Fruit fly (Drosophila melanogaster) whole organism, embryonic: ENCODE measurements around the gene CG2187.

Experiments
- BEAF-32 ChIP-seq: fragments of 200-800 bp; sonication (Bioruptor generic); optimal IDR thresholded peaks from 3 replicates; lab custom pipeline; 2017; ENCODE audit warnings: missing biosample characterization, missing genetic modification characterization, mild to moderate bottlenecking, moderate library complexity, missing genetic modification reagents
- Bteb2 ChIP-seq: fragments of 200-800 bp; sonication (Bioruptor generic); optimal IDR thresholded peaks from 2 replicates; lab custom pipeline; 2016; ENCODE audit warnings: missing biosample characterization, missing genetic modification characterization
- C15 ChIP-seq: fragments of 200-800 bp; sonication (Bioruptor generic); IDR thresholded peaks from 3 replicates; pipeline ENCODE4 v1.3.6; 2022; ENCODE audit warnings: missing biosample characterization, missing genetic modification characterization
- CG10274 ChIP-seq: fragments of 200-800 bp; sonication (Bioruptor generic); optimal IDR thresholded peaks from 3 replicates; lab custom pipeline; 2017; ENCODE audit warnings: missing biosample characterization, mild to moderate bottlenecking, missing genetic modification characterization
- CG14050 ChIP-seq: fragments of 200-800 bp; sonication (Bioruptor generic); IDR thresholded peaks from 3 replicates; pipeline ENCODE4 v1.3.6; 2022; ENCODE audit warnings: missing biosample characterization, missing genetic modification characterization
- CG1529 ChIP-seq: fragments of 200-800 bp; sonication (Bioruptor generic); optimal IDR thresholded peaks from 3 replicates; lab custom pipeline; 2018; ENCODE audit warnings: missing biosample characterization, missing genetic modification characterization
- CG15514 ChIP-seq: fragments of 200-800 bp; sonication (Bioruptor generic); optimal IDR thresholded peaks from 3 replicates; lab custom pipeline; 2017; ENCODE audit warnings: missing biosample characterization, missing genetic modification characterization, mild to moderate bottlenecking, moderate library complexity, missing genetic modification reagents
- CG1603 ChIP-seq: fragments of 200-800 bp; sonication (Bioruptor generic); optimal IDR thresholded peaks from 2 replicates; lab custom pipeline; 2019; ENCODE audit warnings: missing biosample characterization, mild to moderate bottlenecking, missing genetic modification characterization, moderate library complexity
- CG17802 ChIP-seq: fragments of 200-800 bp; sonication (Bioruptor generic); optimal IDR thresholded peaks from 2 replicates; lab custom pipeline; 2018; ENCODE audit warnings: missing biosample characterization, mild to moderate bottlenecking, missing genetic modification characterization, moderate library complexity
- CG1792 ChIP-seq: fragments of 200-800 bp; sonication (Bioruptor generic); optimal IDR thresholded peaks from 2 replicates; lab custom pipeline; 2016; ENCODE audit warnings: missing biosample characterization, missing genetic modification characterization
- CG30020 ChIP-seq: fragments of 200-800 bp; optimal IDR thresholded peaks from 2 replicates; lab custom pipeline; 2019; ENCODE audit warnings: missing biosample characterization, mild to moderate bottlenecking, missing genetic modification characterization, moderate library complexity
- CG32772 ChIP-seq: fragments of 200-800 bp; sonication (Bioruptor generic); IDR thresholded peaks from 2 replicates; pipeline ENCODE4 v1.3.6; 2022; ENCODE audit warnings: missing biosample characterization, missing genetic modification characterization
- CG34224 ChIP-seq: fragments of 200-800 bp; sonication (Bioruptor generic); IDR thresholded peaks from 3 replicates; pipeline ENCODE4 v1.3.6; 2022; ENCODE audit warnings: missing biosample characterization, missing genetic modification characterization; ENCODE audit not compliant: partially characterized antibody
- CG34376 ChIP-seq: fragments of 200-800 bp; sonication (Bioruptor generic); optimal IDR thresholded peaks from 2 replicates; lab custom pipeline; 2018; ENCODE audit warnings: missing biosample characterization, mild to moderate bottlenecking, missing genetic modification characterization
- CG5180 ChIP-seq: fragments of 200-800 bp; sonication (Bioruptor generic); optimal IDR thresholded peaks from 3 replicates; lab custom pipeline; 2017; ENCODE audit warnings: missing biosample characterization, missing genetic modification characterization, mild to moderate bottlenecking, moderate library complexity, missing genetic modification reagents
- CG6254 ChIP-seq: fragments of 200-800 bp; sonication (Bioruptor generic); optimal IDR thresholded peaks from 3 replicates; lab custom pipeline; 2017; ENCODE audit warnings: mild to moderate bottlenecking, missing biosample characterization, missing genetic modification reagents, missing genetic modification characterization
- CG6765 ChIP-seq: fragments of 200-800 bp; sonication (Bioruptor generic); optimal IDR thresholded peaks from 3 replicates; lab custom pipeline; 2017; ENCODE audit warnings: missing biosample characterization, mild to moderate bottlenecking, missing genetic modification characterization
- CG7963 ChIP-seq: fragments of 200-800 bp; sonication (Bioruptor generic); IDR thresholded peaks from 3 replicates; pipeline ENCODE4 v1.3.6; 2022; ENCODE audit warnings: missing biosample characterization, missing genetic modification characterization; ENCODE audit not compliant: partially characterized antibody
- CG8388 ChIP-seq: fragments of 200-800 bp; sonication (Bioruptor generic); optimal IDR thresholded peaks from 2 replicates; lab custom pipeline; 2019; ENCODE audit warnings: missing biosample characterization, mild to moderate bottlenecking, missing genetic modification characterization, moderate library complexity
- CG8478 ChIP-seq: fragments of >200 bp; optimal IDR thresholded peaks from 2 replicates; lab custom pipeline; 2018
- CG9797 ChIP-seq: fragments of 200-800 bp; sonication (Bioruptor generic); optimal IDR thresholded peaks from 3 replicates; lab custom pipeline; 2018; ENCODE audit warnings: missing biosample characterization, mild to moderate bottlenecking, missing genetic modification characterization
- CG9876 ChIP-seq: fragments of 200-800 bp; sonication (Bioruptor generic); optimal IDR thresholded peaks from 2 replicates; lab custom pipeline; 2016; ENCODE audit warnings: missing biosample characterization, missing genetic modification characterization
- Chrac-16 ChIP-seq: fragments of 200-800 bp; sonication (Bioruptor generic); optimal IDR thresholded peaks from 3 replicates; lab custom pipeline; 2016; ENCODE audit warnings: missing biosample characterization, missing genetic modification characterization
- Ets97D ChIP-seq: fragments of 200-800 bp; sonication (Bioruptor generic); optimal IDR thresholded peaks from 3 replicates; lab custom pipeline; 2016; ENCODE audit warnings: missing biosample characterization, missing genetic modification characterization
- Hr39 ChIP-seq: fragments of >200 bp; optimal IDR thresholded peaks from 2 replicates; lab custom pipeline; 2017
- MBD-R2 ChIP-seq: fragments of 200-800 bp; sonication (Bioruptor generic); IDR thresholded peaks from 2 replicates; pipeline ENCODE4 v1.3.6; 2022; ENCODE audit warnings: missing biosample characterization, missing genetic modification characterization
- Nf-YC ChIP-seq: fragments of 200-800 bp; optimal IDR thresholded peaks from 3 replicates; lab custom pipeline; 2019; ENCODE audit warnings: missing biosample characterization, mild to moderate bottlenecking, missing genetic modification characterization, moderate library complexity
- Opbp ChIP-seq: fragments of 200-800 bp; sonication (Bioruptor generic); IDR thresholded peaks from 3 replicates; pipeline ENCODE4 v1.3.6; 2022; ENCODE audit warnings: missing biosample characterization, missing genetic modification characterization; ENCODE audit not compliant: partially characterized antibody
- abd-A ChIP-seq: fragments of 200-800 bp; sonication (Bioruptor generic); optimal IDR thresholded peaks from 3 replicates; lab custom pipeline; 2019; ENCODE audit warnings: missing biosample characterization, mild to moderate bottlenecking, missing genetic modification characterization, moderate library complexity
- ac ChIP-seq: fragments of 200-800 bp; sonication (Bioruptor generic); optimal IDR thresholded peaks from 3 replicates; lab custom pipeline; 2017; ENCODE audit warnings: missing biosample characterization, mild to moderate bottlenecking, missing genetic modification characterization
- ase ChIP-seq: fragments of 200-800 bp; sonication (Bioruptor generic); IDR thresholded peaks from 3 replicates; pipeline ENCODE4 v1.3.6; 2022; ENCODE audit warnings: missing biosample characterization, missing genetic modification characterization
- bbx ChIP-seq: fragments of 200-800 bp; sonication (Bioruptor generic); IDR thresholded peaks from 2 replicates; pipeline ENCODE4 v1.3.6; 2022; ENCODE audit warnings: missing biosample characterization, missing genetic modification characterization; ENCODE audit not compliant: partially characterized antibody
- chn ChIP-seq: fragments of 200-800 bp; sonication (Bioruptor generic); optimal IDR thresholded peaks from 2 replicates; lab custom pipeline; 2016; ENCODE audit warnings: missing biosample characterization, missing genetic modification characterization
- da ChIP-seq: fragments of 200-800 bp; sonication (Bioruptor generic); optimal IDR thresholded peaks from 2 replicates; lab custom pipeline; 2016; ENCODE audit warnings: missing biosample characterization, missing genetic modification characterization
- dmrt99B ChIP-seq: fragments of 200-800 bp; sonication (Bioruptor generic); optimal IDR thresholded peaks from 2 replicates; lab custom pipeline; 2018; ENCODE audit warnings: missing biosample characterization, mild to moderate bottlenecking, missing genetic modification characterization, moderate library complexity
- ems ChIP-seq: fragments of 200-800 bp; sonication (Bioruptor generic); optimal IDR thresholded peaks from 3 replicates; lab custom pipeline; 2016; ENCODE audit warnings: missing biosample characterization, missing genetic modification characterization
- ewg ChIP-seq: fragments of 200-800 bp; sonication (Bioruptor generic); optimal IDR thresholded peaks from 3 replicates; lab custom pipeline; 2017; ENCODE audit warnings: mild to moderate bottlenecking, missing biosample characterization, missing genetic modification reagents, missing genetic modification characterization
- fd64A ChIP-seq: fragments of 200-800 bp; sonication (Bioruptor generic); optimal IDR thresholded peaks from 3 replicates; lab custom pipeline; 2018; ENCODE audit warnings: missing biosample characterization, mild to moderate bottlenecking, missing genetic modification characterization
- grn ChIP-seq: fragments of 200-800 bp; sonication (Bioruptor generic); optimal IDR thresholded peaks from 3 replicates; lab custom pipeline; 2017; ENCODE audit warnings: missing biosample characterization, missing genetic modification characterization
- her ChIP-seq: fragments of 200-800 bp; sonication (Bioruptor generic); optimal IDR thresholded peaks from 2 replicates; lab custom pipeline; 2016; ENCODE audit warnings: missing biosample characterization, missing genetic modification characterization
- lilli ChIP-seq: fragments of 200-800 bp; sonication (Bioruptor generic); optimal IDR thresholded peaks from 3 replicates; lab custom pipeline; 2016; ENCODE audit warnings: missing biosample characterization, missing genetic modification characterization
- luna ChIP-seq: fragments of 200-800 bp; sonication (Bioruptor generic); optimal IDR thresholded peaks from 2 replicates; lab custom pipeline; 2016; ENCODE audit warnings: missing biosample characterization, missing genetic modification characterization
- maf-S ChIP-seq: fragments of 200-800 bp; sonication (Bioruptor generic); optimal IDR thresholded peaks from 2 replicates; lab custom pipeline; 2016; ENCODE audit warnings: missing biosample characterization, missing genetic modification characterization
- phol ChIP-seq: fragments of 200-800 bp; sonication (Bioruptor generic); optimal IDR thresholded peaks from 3 replicates; lab custom pipeline; 2018; ENCODE audit warnings: missing biosample characterization, mild to moderate bottlenecking, missing genetic modification characterization, moderate library complexity
- pros ChIP-seq: fragments of 200-800 bp; sonication (Bioruptor generic); optimal IDR thresholded peaks from 3 replicates; lab custom pipeline; 2019; ENCODE audit warnings: missing biosample characterization, mild to moderate bottlenecking, missing genetic modification characterization, moderate library complexity
- rib ChIP-seq: fragments of 200-800 bp; sonication (Bioruptor generic); IDR thresholded peaks from 2 replicates; pipeline ENCODE4 v1.3.6; 2022; ENCODE audit warnings: missing biosample characterization, missing genetic modification characterization
- scrt ChIP-seq: fragments of 200-800 bp; sonication (Bioruptor generic); optimal IDR thresholded peaks from 2 replicates; lab custom pipeline; 2018; ENCODE audit warnings: missing biosample characterization, mild to moderate bottlenecking, missing genetic modification characterization, moderate library complexity
- sisA ChIP-seq: fragments of 200-800 bp; sonication (Bioruptor generic); IDR thresholded peaks from 2 replicates; pipeline ENCODE4 v1.3.6; 2022; ENCODE audit warnings: missing biosample characterization, missing genetic modification characterization
- sob ChIP-seq: fragments of 200-800 bp; sonication (Bioruptor generic); IDR thresholded peaks from 2 replicates; pipeline ENCODE4 v1.3.6; 2022; ENCODE audit warnings: missing biosample characterization, missing genetic modification characterization
- sqz ChIP-seq: fragments of 200-800 bp; sonication (Bioruptor generic); optimal IDR thresholded peaks from 3 replicates; lab custom pipeline; 2018; ENCODE audit warnings: missing biosample characterization, mild to moderate bottlenecking, missing genetic modification characterization
- tx ChIP-seq: fragments of 200-800 bp; sonication (Bioruptor generic); optimal IDR thresholded peaks from 2 replicates; lab custom pipeline; 2016; ENCODE audit warnings: missing biosample characterization, missing genetic modification characterization

CG2187 gene

dm6 chr3R:31794457-31794856 lies 36.0 kb upstream of the CG2187 start (continued):
- peak; percentile 81 for TF ChIP-seq CG15514 (GFP tag; lab: Kevin White, UChicago)
- peak; percentile 76 for TF ChIP-seq CG1603 (tag; lab: Kevin White, UChicago)
- peak; percentile 37 for TF ChIP-seq bbx (GFP tag; lab: Robert Waterston, UW)
- TF ChIP-seq CG30020 (tag; lab: Kevin White, UChicago), result peak; percentile 54
- 0 out of 3 replicates have a peak, but pooled peaks have one; percentile 13 for TF ChIP-seq Opbp
- TF ChIP-seq abd-A (tag; lab: Kevin White, UChicago), result no peak
- peak; percentile 24 for TF ChIP-seq ewg
- no peak for TF ChIP-seq CG10274 (GFP tag; lab: Kevin White, UChicago)
- TF ChIP-seq CG8478, result peak; percentile 76
- TF ChIP-seq CG32772 (GFP tag; lab: Robert Waterston, UW), result no peak
- TF ChIP-seq CG8388 (GFP tag; lab: Kevin White, UChicago), result no peak
- TF ChIP-seq phol (tag; lab: Kevin White, UChicago), result peak; percentile 9
- no peak; the same call in 1 of the 2 replicates for TF ChIP-seq sob (GFP tag; lab: Robert Waterston, UW)
- TF ChIP-seq Ets97D (GFP tag; lab: Kevin White, UChicago), result peak; percentile 59
- TF ChIP-seq sisA, result no peak
- TF ChIP-seq luna (GFP tag; lab: Kevin White, UChicago), result no peak
- no peak for TF ChIP-seq CG7963 (GFP tag; lab: Robert Waterston, UW)
- TF ChIP-seq ase (GFP tag; lab: Robert Waterston, UW), result 0 out of 3 replicates have a peak, but pooled peaks have one; percentile 42
- TF ChIP-seq dmrt99B, result no peak
- no peak for TF ChIP-seq lilli (GFP tag; lab: Kevin White, UChicago)
- no peak for TF ChIP-seq CG14050 (GFP tag; lab: Robert Waterston, UW)
- TF ChIP-seq scrt (GFP tag; lab: Kevin White, UChicago), result no peak
- no peak for TF ChIP-seq CG17802 (tag; lab: Kevin White, UChicago)
- peak; percentile 73 for TF ChIP-seq MBD-R2
- peak; percentile 30; the same call in 1 of the 2 replicates for TF ChIP-seq rib (GFP tag; lab: Robert Waterston, UW)
- no peak for TF ChIP-seq chn (GFP tag; lab: Kevin White, UChicago)
- no peak for TF ChIP-seq Chrac-16 (GFP tag; lab: Kevin White, UChicago)
- TF ChIP-seq da (GFP tag; lab: Kevin White, UChicago), result peak; percentile 70
- no peak for TF ChIP-seq pros (GFP tag; lab: Kevin White, UChicago)
- no peak for TF ChIP-seq CG1529 (GFP tag; lab: Kevin White, UChicago)
- no peak for TF ChIP-seq CG9876 (GFP tag; lab: Kevin White, UChicago)
- no peak for TF ChIP-seq CG6254
- TF ChIP-seq BEAF-32, result no peak
- no peak for TF ChIP-seq C15 (GFP tag; lab: Robert Waterston, UW)
- TF ChIP-seq Hr39, result no peak
- TF ChIP-seq maf-S (GFP tag; lab: Kevin White, UChicago), result no peak
- no peak for TF ChIP-seq CG5180 (GFP tag; lab: Kevin White, UChicago)
- TF ChIP-seq ems (GFP tag; lab: Kevin White, UChicago), result no peak
- TF ChIP-seq grn (GFP tag; lab: Kevin White, UChicago), result no peak
- peak; percentile 23 for TF ChIP-seq CG34376 (GFP tag; lab: Kevin White, UChicago)
- TF ChIP-seq Nf-YC (tag; lab: Kevin White, UChicago), result no peak
- no peak for TF ChIP-seq Bteb2 (GFP tag; lab: Kevin White, UChicago)
- peak; percentile 96 for TF ChIP-seq sqz (GFP tag; lab: Kevin White, UChicago)
- TF ChIP-seq ac (GFP tag; lab: Kevin White, UChicago), result peak; percentile 81
- TF ChIP-seq CG1792 (GFP tag; lab: Kevin White, UChicago), result no peak
- peak; percentile 23; the same call in 1 of the 3 replicates for TF ChIP-seq CG34224 (GFP tag; lab: Robert Waterston, UW)
- no peak for TF ChIP-seq CG6765
- TF ChIP-seq tx (GFP tag; lab: Kevin White, UChicago), result no peak
- no peak for TF ChIP-seq fd64A (GFP tag; lab: Kevin White, UChicago)
- TF ChIP-seq her (GFP tag; lab: Kevin White, UChicago), result peak; percentile 7
- peak; percentile 28 for TF ChIP-seq CG9797 (GFP tag; lab: Kevin White, UChicago)
